Worm (Caenorhabditis elegans): ENCODE measurements around the gene R07G3.7.

DNA sequence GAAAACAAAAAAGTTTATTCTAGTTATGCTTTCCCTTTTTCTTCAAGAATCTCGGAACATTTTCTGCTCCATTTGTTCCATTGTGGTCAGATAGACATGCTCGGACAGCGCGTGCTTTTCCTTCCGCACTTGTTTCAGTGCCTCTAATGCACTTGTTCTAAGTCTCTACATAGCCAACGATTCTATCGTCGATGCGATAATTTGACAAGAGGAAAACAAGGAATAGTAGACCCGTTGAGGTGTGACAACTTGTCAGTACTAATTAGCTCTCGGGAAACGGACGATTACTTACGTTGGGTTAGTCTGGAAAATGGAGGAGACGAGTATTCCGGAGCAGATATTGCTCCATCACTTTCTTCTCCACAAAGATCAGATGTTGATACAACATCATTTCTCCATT lies 25.2 kb downstream of the R07G3.7 start:
- no peak for TF ChIP-seq ceh-13 (GFP tag; optimal IDR thresholded peaks at IDR 0.05)
- no peak for TF ChIP-seq aly-1 (tag; optimal IDR thresholded peaks at IDR 0.05)
- TF ChIP-seq tbx-37 (GFP tag; conservative IDR thresholded peaks at IDR 0.05): no peak
- TF ChIP-seq flt-1 (GFP tag; IDR thresholded peaks at IDR 0.05): no peak
- TF ChIP-seq F13C5.2 (tag; optimal IDR thresholded peaks at IDR 0.05): no peak
- no peak for TF ChIP-seq ama-1 (optimal IDR thresholded peaks at IDR 0.05)
- no peak for TF ChIP-seq B0310.2 (tag; optimal IDR thresholded peaks at IDR 0.05)
- TF ChIP-seq tra-4 (tag; optimal IDR thresholded peaks at IDR 0.05): no peak
- TF ChIP-seq pes-1 (GFP tag; IDR thresholded peaks at IDR 0.05): no peak
- no peak for TF ChIP-seq ceh-36 (tag; optimal IDR thresholded peaks at IDR 0.05)
- no peak for TF ChIP-seq tbx-11 (GFP tag; IDR thresholded peaks at IDR 0.05)
